Worm (Caenorhabditis elegans) whole organism, L2 larva: Measurements from ENCODE around the gene cpr-6.

Experiments
- F13H6.1 ChIP-seq: sonication (generic microtip); optimal IDR thresholded peaks from 2 replicates; lab custom pipeline; 2016; ENCODE audit warnings: missing genetic modification characterization, missing compliant biosample characterization
- R02D3.7 ChIP-seq: fragments of 150-350 bp; optimal IDR thresholded peaks from 2 replicates; lab custom pipeline; 2014; ENCODE audit warnings: missing biosample characterization, missing genetic modification characterization
- blmp-1 ChIP-seq: sonication (generic microtip); optimal IDR thresholded peaks from 2 replicates; lab custom pipeline; 2017; ENCODE audit warnings: missing genetic modification characterization, mild to moderate bottlenecking, missing compliant biosample characterization, antibody characterized with exemption, moderate library complexity; ENCODE audit not compliant: insufficient read depth
- ceh-82 ChIP-seq: fragments of 150-350 bp; optimal IDR thresholded peaks from 2 replicates; lab custom pipeline; 2014; ENCODE audit warnings: missing biosample characterization, missing genetic modification characterization
- crh-2 ChIP-seq: sonication (generic microtip); optimal IDR thresholded peaks from 2 replicates; lab custom pipeline; 2017; ENCODE audit warnings: missing biosample characterization, missing genetic modification characterization
- dmd-4 ChIP-seq: sonication (generic microtip); optimal IDR thresholded peaks from 2 replicates; lab custom pipeline; 2017; ENCODE audit warnings: missing biosample characterization, missing genetic modification characterization
- elt-3 ChIP-seq: sonication (generic microtip); optimal IDR thresholded peaks from 2 replicates; lab custom pipeline; 2017; ENCODE audit warnings: missing biosample characterization, missing genetic modification characterization
- fos-1 ChIP-seq: fragments of 150-350 bp; optimal IDR thresholded peaks from 2 replicates; lab custom pipeline; 2014; ENCODE audit warnings: missing biosample characterization, missing genetic modification characterization
- gmeb-1 ChIP-seq: fragments of 150-350 bp; optimal IDR thresholded peaks from 2 replicates; lab custom pipeline; 2014; ENCODE audit warnings: missing biosample characterization, missing genetic modification characterization
- lin-11 ChIP-seq: fragments of 150-350 bp; sonication (generic microtip); optimal IDR thresholded peaks from 2 replicates; lab custom pipeline; 2014; ENCODE audit warnings: missing biosample characterization, missing genetic modification characterization, inconsistent platforms, mixed read lengths
- lin-39 ChIP-seq: fragments of 150-350 bp; optimal IDR thresholded peaks from 2 replicates; lab custom pipeline; 2014; ENCODE audit warnings: missing biosample characterization, missing genetic modification reagents, missing genetic modification characterization
- lsy-2 ChIP-seq, 2 experiments: fragments of 150-350 bp in 1 of 2; sonication (generic microtip) in 1 of 2; optimal IDR thresholded peaks; 2 replicates each; lab custom pipeline; 2014 to 2017; ENCODE audit warnings: missing biosample characterization in 2 of 2, missing genetic modification characterization in 2 of 2
- mab-5 ChIP-seq: fragments of 150-350 bp; optimal IDR thresholded peaks from 2 replicates; lab custom pipeline; 2014; ENCODE audit warnings: missing biosample characterization, missing genetic modification characterization
- mbf-1 ChIP-seq: sonication (generic microtip); optimal IDR thresholded peaks from 2 replicates; lab custom pipeline; 2017; ENCODE audit warnings: missing biosample characterization, missing genetic modification characterization
- nhr-11 ChIP-seq: fragments of 150-350 bp; optimal IDR thresholded peaks from 2 replicates; lab custom pipeline; 2014; ENCODE audit warnings: missing biosample characterization, missing genetic modification characterization
- nhr-129 ChIP-seq: fragments of 150-350 bp; optimal IDR thresholded peaks from 2 replicates; lab custom pipeline; 2014; ENCODE audit warnings: missing biosample characterization, missing genetic modification characterization
- nhr-21 ChIP-seq: fragments of 150-350 bp; optimal IDR thresholded peaks from 2 replicates; lab custom pipeline; 2014; ENCODE audit warnings: missing biosample characterization, missing genetic modification characterization
- nhr-237 ChIP-seq: fragments of 150-350 bp; optimal IDR thresholded peaks from 2 replicates; lab custom pipeline; 2014; ENCODE audit warnings: missing biosample characterization, missing genetic modification characterization
- nhr-25 ChIP-seq: fragments of 150-350 bp; sonication (generic microtip); optimal IDR thresholded peaks from 3 replicates; lab custom pipeline; 2014; ENCODE audit warnings: missing biosample characterization, missing genetic modification characterization
- nhr-6 ChIP-seq: fragments of 150-350 bp; optimal IDR thresholded peaks from 2 replicates; lab custom pipeline; 2014; ENCODE audit warnings: missing biosample characterization, missing genetic modification characterization
- nhr-77 ChIP-seq: fragments of 150-350 bp; optimal IDR thresholded peaks from 2 replicates; lab custom pipeline; 2014; ENCODE audit warnings: missing biosample characterization, missing genetic modification characterization
- sma-3 ChIP-seq: sonication (generic microtip); optimal IDR thresholded peaks from 2 replicates; lab custom pipeline; 2016; ENCODE audit warnings: missing genetic modification reagents, missing genetic modification characterization, missing compliant biosample characterization
- sma-9 ChIP-seq, 2 experiments: fragments of 150-350 bp in 1 of 2; sonication (generic microtip) in 1 of 2; optimal IDR thresholded peaks; 2 replicates each; lab custom pipeline; 2014 to 2016; ENCODE audit warnings: missing genetic modification characterization in 2 of 2, mild to moderate bottlenecking in 1 of 2, missing biosample characterization in 1 of 2, missing compliant biosample characterization in 1 of 2, missing genetic modification reagents in 1 of 2, moderate library complexity in 1 of 2
- unc-39 ChIP-seq: fragments of 150-350 bp; optimal IDR thresholded peaks from 2 replicates; lab custom pipeline; 2014; ENCODE audit warnings: missing biosample characterization, missing genetic modification characterization
- unc-62 ChIP-seq: fragments of 150-350 bp; optimal IDR thresholded peaks from 2 replicates; lab custom pipeline; 2014; ENCODE audit warnings: missing biosample characterization, missing genetic modification reagents, missing genetic modification characterization
- zag-1 ChIP-seq: fragments of 150-350 bp; optimal IDR thresholded peaks from 2 replicates; lab custom pipeline; 2014; ENCODE audit warnings: missing biosample characterization, missing genetic modification characterization
- ztf-1 ChIP-seq: fragments of 200-800 bp; sonication (Bioruptor generic); conservative IDR thresholded peaks from 2 replicates; pipeline ENCODE4 v1.3.6; 2022; ENCODE audit warnings: missing genetic modification characterization, missing compliant biosample characterization
- ztf-11 ChIP-seq: sonication (generic microtip); optimal IDR thresholded peaks from 2 replicates; lab custom pipeline; 2017; ENCODE audit warnings: missing biosample characterization, missing genetic modification characterization
- ztf-4 ChIP-seq: fragments of 150-350 bp; optimal IDR thresholded peaks from 2 replicates; lab custom pipeline; 2014; ENCODE audit warnings: missing biosample characterization, missing genetic modification characterization

The cpr-6 gene

DNA sequence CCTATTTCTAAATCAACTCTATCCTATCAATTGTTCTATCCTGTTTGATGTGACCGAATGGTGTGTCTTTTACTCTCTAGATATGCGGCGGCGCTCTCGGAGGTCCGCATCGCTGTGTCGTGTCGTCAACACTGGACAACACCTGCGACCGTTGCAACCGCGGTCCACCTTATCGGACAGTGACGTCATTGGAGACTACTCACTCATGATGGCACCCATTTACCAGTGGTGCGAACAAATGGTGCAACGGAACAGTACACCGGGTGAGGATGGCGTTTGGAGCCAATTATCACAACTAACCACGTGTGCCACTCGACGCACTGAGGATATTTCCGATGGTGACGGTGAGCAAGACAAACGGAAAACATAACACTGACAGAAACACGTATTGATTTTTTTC is 18.3 kb downstream of the cpr-6 start:
- TF ChIP-seq ztf-4 (tag; lab: Kevin White, UChicago) (no peak), unc-62 (GFP tag; lab: Kevin White, UChicago) (no peak), dmd-4 (tag; lab: Kevin White, UChicago) (no peak), nhr-77 (no peak), F13H6.1 (tag; lab: Kevin White, UChicago) (no peak), lin-39 (tag; lab: Kevin White, UChicago) (no peak), elt-3 (tag; lab: Kevin White, UChicago) (no peak), R02D3.7 (tag; lab: Kevin White, UChicago) (no peak)

DNA sequence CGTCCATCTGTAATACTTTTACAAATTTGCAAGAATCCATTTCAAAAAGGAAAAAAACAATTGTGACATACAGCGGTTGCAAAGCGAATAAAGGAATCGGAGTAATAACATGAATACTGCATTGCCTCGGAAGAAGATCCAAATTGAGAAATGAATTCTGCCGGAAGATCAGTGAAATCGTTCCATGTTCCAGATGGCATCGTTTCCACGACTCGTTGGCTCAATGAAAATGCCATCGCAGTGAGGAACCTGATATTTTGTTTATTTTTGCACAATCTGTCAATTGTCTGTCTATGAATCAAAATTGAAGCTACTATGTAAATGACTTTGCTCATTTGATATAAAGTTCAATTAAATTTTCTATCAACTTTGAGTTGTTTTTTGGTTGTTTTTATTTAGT is 23.6 kb downstream of the cpr-6 start:
- no peak for TF ChIP-seq ztf-11 (tag; lab: Kevin White, UChicago)
- TF ChIP-seq lin-39 (tag; lab: Kevin White, UChicago), result no peak
- no peak for TF ChIP-seq gmeb-1 (tag; lab: Kevin White, UChicago)
- no peak for TF ChIP-seq unc-62 (GFP tag; lab: Kevin White, UChicago)
- no peak for TF ChIP-seq nhr-25 (tag; lab: Kevin White, UChicago)
- no peak for TF ChIP-seq nhr-11 (tag; lab: Kevin White, UChicago)
- TF ChIP-seq mbf-1 (tag; lab: Kevin White, UChicago), result no peak
- TF ChIP-seq blmp-1 (tag; lab: Kevin White, UChicago), result no peak

DNA sequence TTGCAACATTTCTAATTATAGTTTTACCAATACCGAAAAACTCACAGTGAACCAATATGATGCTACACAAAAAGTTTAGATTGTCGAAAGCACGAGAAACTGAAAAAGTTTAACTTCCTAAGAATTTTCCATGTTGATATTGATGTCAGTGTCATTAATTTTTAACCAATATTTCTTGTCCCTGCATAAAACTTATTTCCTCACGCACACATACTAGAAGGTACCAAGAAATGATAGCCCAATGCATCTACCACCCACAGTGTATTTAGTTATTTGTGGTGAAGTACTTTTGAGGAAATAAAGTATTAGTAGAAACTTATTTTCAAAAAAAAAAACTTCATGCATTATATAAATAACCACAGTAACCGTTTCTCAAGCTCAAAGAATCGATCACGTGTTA is 24.4 kb downstream of the cpr-6 start, which contains the start of gene aexr-2:
Gene aexr-2, minus strand, starts transcription at position 101 of the 400 bp plus-strand sequence.
- TF ChIP-seq mab-5, result no peak
- TF ChIP-seq unc-39, result no peak
- TF ChIP-seq lsy-2 (tag; optimal IDR thresholded peaks at IDR 0.05; lab: Kevin White, UChicago), result no peak

ce11 chrX:6635173-6635572 is 28.2 kb downstream of the cpr-6 start, which contains the start of gene aexr-1:
TSS of gene aexr-1 (minus strand) at chrX:6635273.
- TF ChIP-seq blmp-1 (tag; lab: Kevin White, UChicago) (no peak), mbf-1 (tag; lab: Kevin White, UChicago) (no peak), unc-39 (no peak), crh-2 (no peak), sma-3 (GFP tag; lab: Kevin White, UChicago) (no peak), ztf-1 (GFP tag; lab: Robert Waterston, UW) (no peak), nhr-237 (tag; lab: Kevin White, UChicago) (no peak)

DNA sequence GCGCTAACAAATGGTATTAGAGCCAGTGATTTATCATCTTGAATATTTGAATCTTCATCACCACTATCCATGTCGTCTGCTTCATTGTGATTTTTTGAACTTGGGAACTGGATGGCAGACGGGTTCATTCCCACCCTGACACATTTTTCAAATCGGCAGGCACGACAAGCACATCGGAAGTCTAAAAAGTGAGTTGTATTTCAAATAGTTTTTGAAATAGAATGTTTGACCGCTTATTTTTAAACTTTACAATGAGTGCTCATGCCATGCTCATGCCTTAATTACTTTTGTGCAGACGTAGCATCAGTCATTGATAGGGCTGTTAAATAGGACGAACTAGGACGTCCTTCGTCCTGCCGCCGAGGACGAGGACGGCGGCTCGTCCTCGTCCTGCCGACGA is 30.9 kb downstream of the cpr-6 start:
- TF ChIP-seq F13H6.1 (tag; lab: Kevin White, UChicago) (no peak), unc-62 (GFP tag; lab: Kevin White, UChicago) (no peak), nhr-11 (tag; lab: Kevin White, UChicago) (no peak), nhr-129 (no peak), crh-2 (no peak), dmd-4 (tag; lab: Kevin White, UChicago) (no peak), ceh-82 (no peak), mab-5 (no peak), nhr-77 (no peak)

ce11 chrX:6638985-6639573 is 32.1 kb downstream of the cpr-6 start:
- TF ChIP-seq zag-1, result no peak
- no peak for TF ChIP-seq lsy-2 (tag; optimal IDR thresholded peaks at IDR 0.05; lab: Kevin White, UChicago)
- TF ChIP-seq blmp-1 (tag; lab: Kevin White, UChicago), result peak; percentile 48
- TF ChIP-seq nhr-6, result no peak
- TF ChIP-seq ztf-4 (tag; lab: Kevin White, UChicago), result peak; percentile 27
- TF ChIP-seq sma-9 (GFP tag; optimal IDR thresholded peaks at IDR 0.05; lab: Kevin White, UChicago), result peak; percentile 84
- no peak for TF ChIP-seq sma-9 (tag; optimal IDR thresholded peaks at IDR 0.05; lab: Kevin White, UChicago)
- peak; percentile 70 for TF ChIP-seq sma-3 (GFP tag; lab: Kevin White, UChicago)
- no peak for TF ChIP-seq unc-62 (GFP tag; lab: Kevin White, UChicago)
- TF ChIP-seq nhr-25 (tag; lab: Kevin White, UChicago), result peak; percentile 67
- peak; percentile 86 for TF ChIP-seq fos-1 (tag; lab: Kevin White, UChicago)
- peak; percentile 48 for TF ChIP-seq crh-2
- TF ChIP-seq nhr-21 (tag; lab: Kevin White, UChicago), result peak; percentile 13
- TF ChIP-seq gmeb-1 (tag; lab: Kevin White, UChicago), result peak; percentile 22
- TF ChIP-seq lin-11 (tag; lab: Kevin White, UChicago), result no peak
